Worm (Caenorhabditis elegans) whole organism, late embryonic: Measurements from ENCODE around the gene bath-29.

Experiments used
- C08G9.2 ChIP-seq: sonication (generic microtip); optimal IDR thresholded peaks from 2 replicates; lab custom pipeline; 2016; ENCODE audit warnings: mild to moderate bottlenecking, missing genetic modification characterization, moderate library complexity, missing compliant biosample characterization
- F13H6.1 ChIP-seq: sonication (generic microtip); optimal IDR thresholded peaks from 2 replicates; lab custom pipeline; 2016; ENCODE audit warnings: missing genetic modification characterization, missing compliant biosample characterization
- K09A11.1 ChIP-seq: sonication (generic microtip); optimal IDR thresholded peaks from 2 replicates; lab custom pipeline; 2017; ENCODE audit warnings: antibody characterized with exemption, mild to moderate bottlenecking, missing genetic modification characterization, missing compliant biosample characterization; ENCODE audit not compliant: insufficient read depth
- ahr-1 ChIP-seq: sonication (generic microtip); optimal IDR thresholded peaks from 2 replicates; lab custom pipeline; 2016; ENCODE audit warnings: missing genetic modification characterization, missing compliant biosample characterization
- ama-1 ChIP-seq: fragments of 150-350 bp; optimal IDR thresholded peaks from 2 replicates; lab custom pipeline; 2014
- ceh-19 ChIP-seq: fragments of 200-800 bp; sonication (Bioruptor generic); optimal IDR thresholded peaks from 2 replicates; lab custom pipeline; 2018; ENCODE audit warnings: mild to moderate bottlenecking, missing genetic modification characterization, missing compliant biosample characterization
- ceh-24 ChIP-seq: sonication (generic microtip); optimal IDR thresholded peaks from 2 replicates; lab custom pipeline; 2016; ENCODE audit warnings: mild to moderate bottlenecking, missing genetic modification characterization, missing compliant biosample characterization
- ceh-31 ChIP-seq: sonication (generic microtip); optimal IDR thresholded peaks from 2 replicates; lab custom pipeline; 2016; ENCODE audit warnings: missing genetic modification characterization, missing compliant biosample characterization
- ceh-45 ChIP-seq: fragments of 200-800 bp; sonication (Bioruptor generic); IDR thresholded peaks from 2 replicates; pipeline ENCODE4 v1.3.6; 2022; ENCODE audit warnings: missing genetic modification reagents, missing genetic modification characterization, missing compliant biosample characterization
- ceh-48 ChIP-seq: sonication (generic microtip); optimal IDR thresholded peaks from 2 replicates; lab custom pipeline; 2016; ENCODE audit warnings: missing genetic modification characterization, inconsistent platforms, missing compliant biosample characterization
- ceh-6 ChIP-seq: fragments of 200-800 bp; sonication (Bioruptor generic); optimal IDR thresholded peaks from 2 replicates; lab custom pipeline; 2018; ENCODE audit warnings: mild to moderate bottlenecking, missing genetic modification characterization, missing compliant biosample characterization
- ceh-9 ChIP-seq: sonication (generic microtip); optimal IDR thresholded peaks from 2 replicates; lab custom pipeline; 2016; ENCODE audit warnings: mild to moderate bottlenecking, missing genetic modification characterization, inconsistent platforms, missing compliant biosample characterization
- che-1 ChIP-seq: sonication (generic microtip); optimal IDR thresholded peaks from 2 replicates; lab custom pipeline; 2016; ENCODE audit warnings: mild to moderate bottlenecking, missing genetic modification characterization, missing compliant biosample characterization
- dve-1 ChIP-seq: sonication (generic microtip); optimal IDR thresholded peaks from 2 replicates; lab custom pipeline; 2017; ENCODE audit warnings: antibody characterized with exemption, mild to moderate bottlenecking, missing genetic modification characterization, missing compliant biosample characterization
- elt-4 ChIP-seq: sonication (generic microtip); optimal IDR thresholded peaks from 2 replicates; lab custom pipeline; 2016; ENCODE audit warnings: missing genetic modification characterization, missing compliant biosample characterization
- ets-4 ChIP-seq: sonication (generic microtip); optimal IDR thresholded peaks from 2 replicates; lab custom pipeline; 2016; ENCODE audit warnings: missing genetic modification characterization, missing compliant biosample characterization
- fax-1 ChIP-seq: sonication (generic microtip); optimal IDR thresholded peaks from 2 replicates; lab custom pipeline; 2016; ENCODE audit warnings: missing genotype, missing genetic modification characterization, missing compliant biosample characterization
- fkh-10 ChIP-seq: fragments of 150-350 bp; optimal IDR thresholded peaks from 2 replicates; lab custom pipeline; 2014; ENCODE audit warnings: missing biosample characterization, missing genetic modification reagents, missing genetic modification characterization
- gmeb-2 ChIP-seq: sonication (generic microtip); optimal IDR thresholded peaks from 2 replicates; lab custom pipeline; 2016; ENCODE audit warnings: missing genetic modification characterization, inconsistent platforms, missing compliant biosample characterization
- hlh-13 ChIP-seq: fragments of 200-800 bp; sonication (Bioruptor generic); optimal IDR thresholded peaks from 2 replicates; lab custom pipeline; 2018; ENCODE audit warnings: mild to moderate bottlenecking, missing genetic modification characterization, missing compliant biosample characterization
- hlh-15 ChIP-seq: sonication (generic microtip); optimal IDR thresholded peaks from 2 replicates; lab custom pipeline; 2016; ENCODE audit warnings: missing genetic modification characterization, missing compliant biosample characterization
- hlh-30 ChIP-seq: sonication (generic microtip); optimal IDR thresholded peaks from 2 replicates; lab custom pipeline; 2017; ENCODE audit warnings: antibody characterized with exemption, missing genetic modification characterization, missing compliant biosample characterization; ENCODE audit not compliant: insufficient read depth
- hlh-8 ChIP-seq: sonication (generic microtip); optimal IDR thresholded peaks from 2 replicates; lab custom pipeline; 2016; ENCODE audit warnings: missing genotype, missing genetic modification characterization, missing compliant biosample characterization
- lin-11 ChIP-seq: fragments of 200-800 bp; sonication (Bioruptor generic); optimal IDR thresholded peaks from 2 replicates; lab custom pipeline; 2018; ENCODE audit warnings: mild to moderate bottlenecking, missing genetic modification characterization, missing compliant biosample characterization
- madf-2 ChIP-seq: sonication (generic microtip); optimal IDR thresholded peaks from 2 replicates; lab custom pipeline; 2017; ENCODE audit warnings: missing genetic modification characterization, missing compliant biosample characterization
- nhr-232 ChIP-seq: sonication (generic microtip); optimal IDR thresholded peaks from 2 replicates; lab custom pipeline; 2016; ENCODE audit warnings: missing genetic modification characterization, missing compliant biosample characterization
- pag-3 ChIP-seq: sonication (generic microtip); optimal IDR thresholded peaks from 2 replicates; lab custom pipeline; 2016; ENCODE audit warnings: missing compliant biosample characterization, missing genetic modification characterization, borderline replicate concordance
- ref-2 ChIP-seq: sonication (generic microtip); optimal IDR thresholded peaks from 2 replicates; lab custom pipeline; 2016; ENCODE audit warnings: missing genetic modification characterization, missing compliant biosample characterization
- rnt-1 ChIP-seq: sonication (generic microtip); optimal IDR thresholded peaks from 2 replicates; lab custom pipeline; 2016; ENCODE audit warnings: missing genetic modification characterization, missing compliant biosample characterization
- sdc-2 ChIP-seq: sonication (generic microtip); optimal IDR thresholded peaks from 2 replicates; lab custom pipeline; 2016; ENCODE audit warnings: missing genotype, missing genetic modification characterization, missing compliant biosample characterization
- tbx-2 ChIP-seq: sonication (generic microtip); optimal IDR thresholded peaks from 2 replicates; lab custom pipeline; 2016; ENCODE audit warnings: missing genetic modification characterization, missing compliant biosample characterization
- tbx-7 ChIP-seq: sonication (generic microtip); optimal IDR thresholded peaks from 2 replicates; lab custom pipeline; 2016; ENCODE audit warnings: missing genotype, missing genetic modification characterization, missing compliant biosample characterization
- ttx-3 ChIP-seq: sonication (generic microtip); optimal IDR thresholded peaks from 2 replicates; lab custom pipeline; 2016; ENCODE audit warnings: missing genetic modification reagents, missing genetic modification characterization, missing compliant biosample characterization
- unc-55 ChIP-seq: sonication (generic microtip); optimal IDR thresholded peaks from 2 replicates; lab custom pipeline; 2017; ENCODE audit warnings: missing biosample characterization, missing genetic modification reagents, missing genetic modification characterization
- unc-86 ChIP-seq: sonication (generic microtip); optimal IDR thresholded peaks from 2 replicates; lab custom pipeline; 2016; ENCODE audit warnings: missing genetic modification characterization, missing compliant biosample characterization
- zip-5 ChIP-seq: sonication (generic microtip); optimal IDR thresholded peaks from 2 replicates; lab custom pipeline; 2016; ENCODE audit warnings: missing genetic modification characterization, missing compliant biosample characterization
- ztf-16 ChIP-seq: sonication (generic microtip); optimal IDR thresholded peaks from 2 replicates; lab custom pipeline; 2017; ENCODE audit warnings: missing genetic modification characterization, missing compliant biosample characterization

Gene bath-29

ce11 chrII:3373875-3374274, 25.5 kb downstream of the bath-29 start (continued):
- TF ChIP-seq C08G9.2 (no peak), hlh-30 (tag; lab: Kevin White, UChicago) (no peak), ceh-6 (GFP tag; lab: Kevin White, UChicago) (no peak)

- no peak for TF ChIP-seq K09A11.1
- TF ChIP-seq zip-5: no peak
- no peak for TF ChIP-seq ceh-9
- no peak for TF ChIP-seq hlh-15
- TF ChIP-seq sdc-2 (tag; lab: Kevin White, UChicago): no peak
- no peak for TF ChIP-seq tbx-2 (tag; lab: Kevin White, UChicago)
- TF ChIP-seq ztf-16 (tag; lab: Kevin White, UChicago): no peak
- TF ChIP-seq lin-11 (tag; lab: Kevin White, UChicago): no peak
- TF ChIP-seq fax-1: no peak
- no peak for TF ChIP-seq ceh-6 (GFP tag; lab: Kevin White, UChicago)
- TF ChIP-seq hlh-13 (GFP tag; lab: Kevin White, UChicago): no peak
- TF ChIP-seq ref-2 (tag; lab: Kevin White, UChicago): no peak
- no peak for TF ChIP-seq unc-55 (GFP tag; lab: Kevin White, UChicago)
- no peak for TF ChIP-seq ceh-24 (tag; lab: Kevin White, UChicago)
- TF ChIP-seq, all 69 proteins: peak for 0
Observed at ce11 chrII:3374779-3375178, 26.4 kb downstream of the bath-29 start, which contains the start of gene bath-10. Gene bath-10 (plus strand): TSS chrII:3375079.

ce11 chrII:3375302-3375701, 26.9 kb downstream of the bath-29 start:
- TF ChIP-seq tbx-2 (tag; lab: Kevin White, UChicago): no peak
- no peak for TF ChIP-seq tbx-7 (tag; lab: Kevin White, UChicago)
- TF ChIP-seq fkh-10 (GFP tag; lab: Kevin White, UChicago): no peak
- TF ChIP-seq ets-4 (tag; lab: Kevin White, UChicago): no peak

ce11 chrII:3376789-3377188, 28.4 kb downstream of the bath-29 start, which contains the start of gene bath-9:
Gene bath-9 (plus strand): TSS chrII:3377089.
- TF ChIP-seq ama-1 (lab: Kevin White, UChicago) (no peak), zip-5 (no peak), che-1 (tag; lab: Kevin White, UChicago) (no peak), ceh-24 (tag; lab: Kevin White, UChicago) (no peak), fax-1 (no peak), hlh-30 (tag; lab: Kevin White, UChicago) (no peak), pag-3 (tag; lab: Kevin White, UChicago) (no peak), gmeb-2 (no peak), ceh-48 (tag; lab: Kevin White, UChicago) (no peak), nhr-232 (tag; lab: Kevin White, UChicago) (no peak), hlh-8 (tag; lab: Kevin White, UChicago) (no peak), K09A11.1 (no peak), lin-11 (tag; lab: Kevin White, UChicago) (no peak), ttx-3 (tag; lab: Kevin White, UChicago) (no peak)

- TF ChIP-seq zip-5: no peak
Observed at ce11 chrII:3378275-3378674, 29.9 kb downstream of the bath-29 start, which contains the start of gene Y49F6C.2. Gene Y49F6C.2 (plus strand): TSS chrII:3378575.

- TF ChIP-seq unc-86 (tag; lab: Kevin White, UChicago) (no peak), dve-1 (no peak), ttx-3 (tag; lab: Kevin White, UChicago) (no peak), F13H6.1 (no peak), sdc-2 (tag; lab: Kevin White, UChicago) (no peak), elt-4 (tag; lab: Kevin White, UChicago) (no peak), rnt-1 (tag; lab: Kevin White, UChicago) (no peak), ztf-16 (tag; lab: Kevin White, UChicago) (no peak), ceh-31 (tag; lab: Kevin White, UChicago) (no peak), ceh-45 (GFP tag; lab: Robert Waterston, UW) (no peak), ahr-1 (tag; lab: Kevin White, UChicago) (no peak), K09A11.1 (no peak), ceh-9 (no peak), che-1 (tag; lab: Kevin White, UChicago) (no peak), ceh-19 (GFP tag; lab: Kevin White, UChicago) (no peak), ceh-6 (GFP tag; lab: Kevin White, UChicago) (no peak), madf-2 (tag; lab: Kevin White, UChicago) (no peak)
Observed at ce11 chrII:3381510-3381909, 33.1 kb downstream of the bath-29 start, which contains the start of gene T06D4.1. Gene T06D4.1 (plus strand): TSS chrII:3381830.
